Worm (Caenorhabditis elegans) whole organism, mixed stage, embryonic: ENCODE data around the gene Y97E10AR.8.

Source experiments
- bed-3 ChIP-seq: fragments of 200-800 bp; sonication (Bioruptor generic); optimal IDR thresholded peaks from 3 replicates; lab custom pipeline; 2018; ENCODE audit warnings: mild to moderate bottlenecking, missing genetic modification characterization, moderate library complexity, missing compliant biosample characterization
- blmp-1 ChIP-seq: fragments of 150-350 bp; optimal IDR thresholded peaks from 2 replicates; lab custom pipeline; 2014; ENCODE audit warnings: missing biosample characterization, missing genetic modification characterization
- ceh-39 ChIP-seq: fragments of 150-350 bp; optimal IDR thresholded peaks from 2 replicates; lab custom pipeline; 2014; ENCODE audit warnings: missing biosample characterization, missing genetic modification characterization
- ceh-43 ChIP-seq: fragments of 200-800 bp; sonication (Bioruptor generic); optimal IDR thresholded peaks from 2 replicates; lab custom pipeline; 2018; ENCODE audit warnings: mild to moderate bottlenecking, missing genetic modification characterization, moderate library complexity, missing compliant biosample characterization
- ceh-83 ChIP-seq: fragments of 200-800 bp; sonication (Bioruptor generic); optimal IDR thresholded peaks from 2 replicates; lab custom pipeline; 2018; ENCODE audit warnings: mild to moderate bottlenecking, missing genetic modification characterization, missing compliant biosample characterization
- ces-1 ChIP-seq: fragments of 150-350 bp; optimal IDR thresholded peaks from 2 replicates; lab custom pipeline; 2014; ENCODE audit warnings: missing biosample characterization, missing genetic modification reagents, missing genetic modification characterization
- cnd-1 ChIP-seq: fragments of 200-800 bp; sonication (Bioruptor generic); optimal IDR thresholded peaks from 2 replicates; lab custom pipeline; 2018; ENCODE audit warnings: mild to moderate bottlenecking, missing genetic modification characterization, missing compliant biosample characterization
- drap-1 ChIP-seq: fragments of 200-800 bp; sonication (Bioruptor generic); optimal IDR thresholded peaks from 3 replicates; lab custom pipeline; 2018; ENCODE audit warnings: mild to moderate bottlenecking, missing genetic modification characterization, missing compliant biosample characterization
- elt-1 ChIP-seq: sonication (generic microtip); optimal IDR thresholded peaks from 2 replicates; lab custom pipeline; 2017; ENCODE audit warnings: missing genetic modification characterization, mild to moderate bottlenecking, missing compliant biosample characterization, antibody characterized with exemption, moderate library complexity, borderline replicate concordance; ENCODE audit not compliant: insufficient read depth
- elt-3 ChIP-seq: fragments of 150-350 bp; optimal IDR thresholded peaks from 2 replicates; lab custom pipeline; 2014; ENCODE audit warnings: missing biosample characterization, missing genetic modification characterization
- flh-1 ChIP-seq: fragments of 200-800 bp; sonication (Bioruptor generic); optimal IDR thresholded peaks from 2 replicates; lab custom pipeline; 2018; ENCODE audit warnings: mild to moderate bottlenecking, missing genetic modification characterization, moderate library complexity, missing compliant biosample characterization
- ham-2 ChIP-seq: fragments of 200-800 bp; sonication (Bioruptor generic); optimal IDR thresholded peaks from 2 replicates; lab custom pipeline; 2018; ENCODE audit warnings: mild to moderate bottlenecking, missing genetic modification characterization, missing compliant biosample characterization
- hlh-1 ChIP-seq: fragments of 150-350 bp; optimal IDR thresholded peaks from 2 replicates; lab custom pipeline; 2014; ENCODE audit warnings: missing biosample characterization, missing genetic modification reagents, missing genetic modification characterization
- lin-13 ChIP-seq: fragments of 150-350 bp; optimal IDR thresholded peaks from 2 replicates; lab custom pipeline; 2014; ENCODE audit warnings: missing biosample characterization, missing genetic modification characterization
- lin-32 ChIP-seq: fragments of 200-800 bp; sonication (Bioruptor generic); optimal IDR thresholded peaks from 2 replicates; lab custom pipeline; 2018; ENCODE audit warnings: mild to moderate bottlenecking, missing genetic modification characterization, missing compliant biosample characterization
- mab-5 ChIP-seq: fragments of 150-350 bp; optimal IDR thresholded peaks from 2 replicates; lab custom pipeline; 2014; ENCODE audit warnings: missing biosample characterization, missing genetic modification characterization
- mep-1 ChIP-seq: fragments of 150-350 bp; optimal IDR thresholded peaks from 2 replicates; lab custom pipeline; 2017; ENCODE audit warnings: missing biosample characterization, missing genetic modification reagents, missing genetic modification characterization, inconsistent platforms
- mls-2 ChIP-seq: sonication (generic microtip); optimal IDR thresholded peaks from 2 replicates; lab custom pipeline; 2016; ENCODE audit warnings: mild to moderate bottlenecking, missing genetic modification characterization, moderate library complexity, missing compliant biosample characterization
- nhr-12 ChIP-seq: fragments of 150-350 bp; optimal IDR thresholded peaks from 2 replicates; lab custom pipeline; 2014; ENCODE audit warnings: missing biosample characterization, missing genetic modification characterization
- nhr-2 ChIP-seq: fragments of 150-350 bp; optimal IDR thresholded peaks from 2 replicates; lab custom pipeline; 2014; ENCODE audit warnings: missing biosample characterization, missing genetic modification characterization
- nhr-237 ChIP-seq: fragments of 150-350 bp; optimal IDR thresholded peaks from 2 replicates; lab custom pipeline; 2014; ENCODE audit warnings: missing biosample characterization, missing genetic modification characterization
- nhr-28 ChIP-seq: fragments of 150-350 bp; optimal IDR thresholded peaks from 2 replicates; lab custom pipeline; 2014; ENCODE audit warnings: missing biosample characterization, missing genetic modification characterization
- nhr-76 ChIP-seq: sonication (generic microtip); optimal IDR thresholded peaks from 2 replicates; lab custom pipeline; 2017; ENCODE audit warnings: missing biosample characterization, missing genetic modification characterization
- pha-4 ChIP-seq: fragments of 150-350 bp; optimal IDR thresholded peaks from 2 replicates; lab custom pipeline; 2018; ENCODE audit warnings: missing biosample characterization, missing genetic modification reagents, missing genetic modification characterization
- sem-2 ChIP-seq: fragments of 200-800 bp; sonication (Bioruptor generic); optimal IDR thresholded peaks from 2 replicates; lab custom pipeline; 2018; ENCODE audit warnings: mild to moderate bottlenecking, missing genetic modification characterization, missing compliant biosample characterization
- snpc-4 ChIP-seq: fragments of 150-350 bp; optimal IDR thresholded peaks from 2 replicates; lab custom pipeline; 2014; ENCODE audit warnings: missing biosample characterization, missing genetic modification characterization
- sptf-1 ChIP-seq: sonication (generic microtip); optimal IDR thresholded peaks from 2 replicates; lab custom pipeline; 2017; ENCODE audit warnings: mild to moderate bottlenecking, missing genetic modification characterization, moderate library complexity, missing compliant biosample characterization
- tbx-8 ChIP-seq: fragments of 200-800 bp; sonication (Bioruptor generic); optimal IDR thresholded peaks from 2 replicates; lab custom pipeline; 2018; ENCODE audit warnings: mild to moderate bottlenecking, missing genetic modification characterization, moderate library complexity, missing compliant biosample characterization
- unc-120 ChIP-seq: sonication (generic microtip); optimal IDR thresholded peaks from 2 replicates; lab custom pipeline; 2017; ENCODE audit warnings: missing genetic modification characterization, missing compliant biosample characterization; ENCODE audit not compliant: poor library complexity, severe bottlenecking
- unc-39 ChIP-seq: fragments of 150-350 bp; optimal IDR thresholded peaks from 2 replicates; lab custom pipeline; 2014; ENCODE audit warnings: missing biosample characterization, missing genetic modification characterization
- unc-62 ChIP-seq: fragments of 150-350 bp; optimal IDR thresholded peaks from 2 replicates; lab custom pipeline; 2014; ENCODE audit warnings: missing biosample characterization, missing genetic modification reagents, missing genetic modification characterization
- zip-8 ChIP-seq: fragments of 150-350 bp; optimal IDR thresholded peaks from 2 replicates; lab custom pipeline; 2014; ENCODE audit warnings: missing biosample characterization, missing genetic modification characterization

The Y97E10AR.8 gene

DNA sequence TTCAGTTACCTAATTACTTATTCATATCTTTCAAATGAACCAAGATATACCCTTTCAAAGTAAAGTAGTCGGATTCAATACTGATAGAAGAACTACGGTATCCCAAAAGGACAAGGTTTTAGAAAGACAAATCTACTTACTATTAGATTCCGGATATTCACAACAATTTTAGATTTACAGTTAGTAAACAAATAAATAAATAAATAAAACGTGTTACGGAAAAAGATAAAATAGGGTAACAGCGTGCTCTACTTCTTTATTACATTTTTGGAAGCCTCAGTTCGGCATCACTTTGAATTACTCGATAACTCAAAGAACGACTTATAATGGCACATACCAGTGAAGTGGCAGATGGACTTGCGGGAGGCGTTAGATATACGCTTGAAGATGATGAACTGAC is at the start of gene Y97E10AR.8:
TSS of gene Y97E10AR.8 (plus strand) at position 301 of the 400 bp plus-strand sequence.
- no peak for TF ChIP-seq lin-32
- TF ChIP-seq nhr-28, result no peak
- TF ChIP-seq unc-39 (tag; lab: Kevin White, UChicago), result no peak
- TF ChIP-seq nhr-12 (tag; lab: Kevin White, UChicago), result no peak
- TF ChIP-seq unc-62 (GFP tag; lab: Kevin White, UChicago), result no peak
- TF ChIP-seq flh-1, result no peak
- TF ChIP-seq snpc-4 (tag; lab: Kevin White, UChicago), result no peak
- TF ChIP-seq pha-4 (tag; lab: Kevin White, UChicago), result no peak
- no peak for TF ChIP-seq elt-1 (tag; lab: Kevin White, UChicago)
- no peak for TF ChIP-seq ceh-43 (GFP tag; lab: Kevin White, UChicago)
- no peak for TF ChIP-seq sem-2 (GFP tag; lab: Kevin White, UChicago)
- TF ChIP-seq ceh-83 (GFP tag; lab: Kevin White, UChicago), result no peak
- no peak for TF ChIP-seq nhr-237 (tag; lab: Kevin White, UChicago)
- no peak for TF ChIP-seq cnd-1
- no peak for TF ChIP-seq mab-5 (tag; lab: Kevin White, UChicago)
- TF ChIP-seq tbx-8 (GFP tag; lab: Kevin White, UChicago), result no peak
- TF ChIP-seq zip-8 (tag; lab: Kevin White, UChicago), result no peak
- TF ChIP-seq hlh-1, result no peak
- TF ChIP-seq mls-2, result no peak

DNA sequence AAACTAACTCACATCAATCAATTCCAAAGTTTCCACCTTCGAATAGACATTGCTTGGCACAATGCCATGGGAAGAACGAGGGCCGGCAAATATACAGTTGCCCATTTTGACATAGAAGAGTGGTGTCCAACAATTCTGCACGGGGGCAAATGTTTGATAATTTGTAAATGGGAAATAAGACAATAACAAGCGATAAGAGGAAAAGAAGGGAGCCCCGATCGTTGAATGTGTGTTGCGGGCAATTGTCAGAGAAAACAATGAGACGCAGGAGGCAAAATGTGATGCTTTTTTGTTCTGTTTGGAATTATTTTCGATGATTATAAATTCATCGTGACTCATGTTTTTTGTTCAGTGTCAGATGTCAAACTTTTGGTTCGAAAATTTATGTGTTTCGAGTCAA is 48.9 kb upstream of the Y97E10AR.8 start, which contains the start of gene pals-34:
TSS of gene pals-34 (minus strand) at position 280 of the 400 bp plus-strand sequence.
- TF ChIP-seq ceh-39 (no peak), ces-1 (GFP tag; lab: Kevin White, UChicago) (no peak), nhr-2 (tag; lab: Kevin White, UChicago) (no peak), mep-1 (no peak), blmp-1 (tag; lab: Kevin White, UChicago) (no peak), nhr-76 (tag; lab: Kevin White, UChicago) (no peak), hlh-1 (no peak), tbx-8 (GFP tag; lab: Kevin White, UChicago) (no peak), lin-13 (no peak), cnd-1 (no peak), zip-8 (tag; lab: Kevin White, UChicago) (no peak), nhr-12 (tag; lab: Kevin White, UChicago) (no peak), lin-32 (no peak), mab-5 (tag; lab: Kevin White, UChicago) (no peak), ceh-43 (GFP tag; lab: Kevin White, UChicago) (no peak), nhr-28 (no peak), drap-1 (GFP tag; lab: Kevin White, UChicago) (no peak), ham-2 (no peak), unc-120 (tag; lab: Kevin White, UChicago) (no peak), unc-62 (GFP tag; lab: Kevin White, UChicago) (no peak)

DNA sequence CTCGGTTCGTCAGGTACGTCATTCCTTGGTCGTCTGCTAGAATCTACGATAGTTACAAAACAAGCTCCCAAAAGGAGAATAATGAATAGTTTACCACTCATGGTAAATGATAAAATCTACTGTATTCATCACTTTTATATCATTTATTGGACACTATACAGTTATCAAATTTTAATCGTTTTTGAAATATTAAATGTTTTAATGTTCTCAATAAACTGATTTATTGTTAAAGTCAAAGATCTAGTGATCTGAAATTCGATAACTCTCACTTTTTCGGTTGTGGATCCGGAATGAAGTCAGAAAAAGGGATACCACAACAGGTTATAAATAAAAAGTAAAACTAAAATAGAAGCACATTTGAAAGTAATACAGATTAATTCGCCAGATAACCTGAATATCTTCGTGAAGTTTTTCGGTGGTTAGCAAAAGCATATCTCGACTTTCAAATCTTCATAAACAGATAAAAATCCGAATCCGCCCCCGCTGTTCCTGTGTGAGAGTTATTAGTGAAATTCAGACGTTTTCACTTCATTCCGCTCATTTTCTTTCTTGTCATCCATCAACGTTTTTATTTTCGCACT is 46.3 kb upstream of the Y97E10AR.8 start, which contains the start of the genes clec-217 and F26D11.2:
TSS of gene clec-217 (minus strand) at position 101 of the 581 bp plus-strand sequence.
TSS of gene F26D11.2 (plus strand) at position 531 of the 581 bp plus-strand sequence.
- TF ChIP-seq elt-3, result no peak
- no peak for TF ChIP-seq ceh-43 (GFP tag; lab: Kevin White, UChicago)
- no peak for TF ChIP-seq snpc-4 (tag; lab: Kevin White, UChicago)
- no peak for TF ChIP-seq ceh-39
- no peak for TF ChIP-seq nhr-237 (tag; lab: Kevin White, UChicago)
- no peak for TF ChIP-seq nhr-12 (tag; lab: Kevin White, UChicago)
- TF ChIP-seq mab-5 (tag; lab: Kevin White, UChicago), result no peak
- no peak for TF ChIP-seq sptf-1 (tag; lab: Kevin White, UChicago)
- no peak for TF ChIP-seq elt-1 (tag; lab: Kevin White, UChicago)
- TF ChIP-seq ham-2, result no peak
- no peak for TF ChIP-seq lin-13
- no peak for TF ChIP-seq drap-1 (GFP tag; lab: Kevin White, UChicago)

DNA sequence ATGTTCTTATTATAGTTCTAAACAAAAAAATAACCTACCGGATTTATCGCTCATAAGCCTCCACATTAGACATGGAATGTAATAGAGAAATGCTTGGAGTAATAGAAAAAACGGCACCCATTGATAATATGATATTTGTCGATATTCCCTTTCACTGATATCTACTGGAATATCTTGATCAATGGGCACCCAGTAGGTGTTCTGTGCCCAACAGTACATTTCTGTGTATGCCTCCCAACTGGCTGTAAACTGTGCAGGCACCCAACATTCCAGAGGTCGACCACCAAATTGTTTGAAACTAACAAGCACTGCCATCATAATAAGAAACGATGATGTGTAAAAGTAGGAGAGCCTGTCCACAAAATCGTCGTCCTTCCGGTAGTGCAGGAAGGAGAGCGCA is 40.7 kb upstream of the Y97E10AR.8 start:
- no peak for TF ChIP-seq flh-1
- no peak for TF ChIP-seq pha-4 (tag; lab: Kevin White, UChicago)
- no peak for TF ChIP-seq mls-2
- TF ChIP-seq nhr-237 (tag; lab: Kevin White, UChicago), result no peak
- no peak for TF ChIP-seq bed-3 (GFP tag; lab: Kevin White, UChicago)
